Worm (Caenorhabditis elegans): Measurements from ENCODE around the gene Y97E10AL.1.

DNA sequence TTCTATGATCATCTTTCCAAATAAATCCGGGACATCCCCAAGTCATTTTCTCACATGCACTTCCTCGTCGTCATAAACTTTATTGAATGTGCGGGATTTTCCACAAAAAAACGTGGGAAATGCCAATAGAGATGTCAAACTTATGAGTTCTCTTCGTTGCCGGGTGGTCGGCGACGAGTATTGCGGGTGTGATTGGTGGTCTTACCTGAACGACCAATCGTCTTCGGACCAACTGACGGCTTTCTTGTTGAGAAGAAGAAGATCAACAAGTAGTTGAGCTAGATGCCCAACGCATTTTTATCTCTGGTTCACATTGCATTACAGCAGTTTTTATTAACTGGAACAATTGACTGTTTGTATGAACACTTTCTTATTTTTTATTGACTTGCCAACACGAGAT is 9.2 kb downstream of the Y97E10AL.1 start:
- TF ChIP-seq efl-1 (optimal IDR thresholded peaks at IDR 0.05), result no peak
- TF ChIP-seq efl-1 (GFP tag; optimal IDR thresholded peaks at IDR 0.05 in 1 of 2), result no peak
- TF ChIP-seq unc-98 (GFP tag; IDR thresholded peaks at IDR 0.05), result no peak
- TF ChIP-seq jun-1 (tag; optimal IDR thresholded peaks at IDR 0.05), result no peak
- TF ChIP-seq ceh-63 (GFP tag; optimal IDR thresholded peaks at IDR 0.05), result no peak
- TF ChIP-seq zag-1 (tag; optimal IDR thresholded peaks at IDR 0.05), result no peak
- TF ChIP-seq lsy-2 (tag; optimal IDR thresholded peaks at IDR 0.05), result no peak
- no peak for TF ChIP-seq lin-35 (GFP tag; optimal IDR thresholded peaks at IDR 0.05)
- no peak for TF ChIP-seq rnt-1 (tag; optimal IDR thresholded peaks at IDR 0.05)
- TF ChIP-seq ceh-82 (tag; optimal IDR thresholded peaks at IDR 0.05), result no peak
- no peak for TF ChIP-seq unc-130 (tag; optimal IDR thresholded peaks at IDR 0.05)
- TF ChIP-seq ama-1 (optimal IDR thresholded peaks at IDR 0.05), result no peak
